Fruit fly (Drosophila melanogaster): ENCODE data around the gene CG43218.

DNA sequence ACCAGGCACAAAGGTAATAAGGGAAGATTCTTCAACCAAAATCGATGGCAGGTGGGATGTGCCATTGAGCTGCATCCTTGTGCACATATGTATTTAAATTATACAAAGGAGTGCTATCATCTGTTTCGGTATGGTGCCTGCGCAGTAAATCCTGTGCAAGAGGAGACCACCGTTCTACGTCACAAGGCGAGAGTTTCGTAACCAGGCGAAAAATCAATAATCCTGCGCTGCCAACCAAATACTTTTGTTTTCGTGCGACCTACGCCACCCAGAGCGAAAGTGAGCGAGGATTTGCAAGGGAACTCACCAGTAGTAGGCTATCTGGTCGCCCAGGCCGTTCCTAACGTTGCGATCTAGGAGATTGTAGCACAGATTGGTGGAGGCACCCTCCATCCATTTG, 21.3 kb downstream of the CG43218 start:
- TF ChIP-seq CG8478 (optimal IDR thresholded peaks at IDR 0.05) (no peak), pan (optimal IDR thresholded peaks at IDR 0.05) (no peak), psq (optimal IDR thresholded peaks at IDR 0.05) (no peak), usp (GFP tag; optimal IDR thresholded peaks at IDR 0.05) (no peak)
